Worm (Caenorhabditis elegans) whole organism, L4/young adult: Measurements from ENCODE around the gene K08A2.2.

Experiments
- W03F9.2 ChIP-seq: fragments of 150-350 bp; optimal IDR thresholded peaks from 2 replicates; lab custom pipeline; 2014; ENCODE audit warnings: missing biosample characterization, missing genetic modification characterization
- dao-5 ChIP-seq: sonication (generic microtip); optimal IDR thresholded peaks from 2 replicates; lab custom pipeline; 2016; ENCODE audit warnings: missing genotype, missing genetic modification characterization, moderate library complexity, missing compliant biosample characterization
- him-1 ChIP-seq: sonication (generic microtip); optimal IDR thresholded peaks from 2 replicates; lab custom pipeline; 2016; ENCODE audit warnings: missing genotype, missing genetic modification reagents, missing genetic modification characterization, missing compliant biosample characterization

The K08A2.2 gene

ce11 chrII:2997828-2998441 is 6.5 kb downstream of the K08A2.2 start:
- TF ChIP-seq dao-5 (tag; lab: Kevin White, UChicago) (no peak), him-1 (no peak), W03F9.2 (tag; lab: Kevin White, UChicago) (no peak)

- TF ChIP-seq dao-5 (tag; lab: Kevin White, UChicago) (no peak), him-1 (no peak), W03F9.2 (tag; lab: Kevin White, UChicago) (no peak)
Observed at ce11 chrII:3000535-3001264, 9.3 kb downstream of the K08A2.2 start, which contains the start of gene lido-9. Gene lido-9, plus strand, starts transcription at chrII:3000768.

DNA sequence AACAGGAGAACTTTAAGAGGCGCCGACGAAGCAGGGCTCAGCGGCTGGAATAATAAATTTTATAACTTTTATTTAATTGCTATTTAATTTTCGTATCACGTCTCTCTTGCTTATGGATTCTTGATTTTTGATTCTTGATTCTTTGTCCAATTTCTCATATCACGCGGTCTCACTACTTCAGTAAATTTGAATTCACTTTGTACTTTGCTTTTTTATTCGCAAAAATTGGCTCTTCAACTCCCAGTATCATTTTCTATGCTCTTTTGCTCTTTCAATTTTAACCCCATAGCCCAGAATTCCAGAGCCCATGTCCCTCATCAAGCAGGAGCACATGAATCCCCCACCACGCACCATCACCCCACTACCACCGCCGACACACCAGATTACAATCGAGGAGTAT is 10.8 kb downstream of the K08A2.2 start, which contains the start of gene lido-10:
lido-10 (plus strand) TSS at position 301 of the 400 bp plus-strand sequence.
- TF ChIP-seq dao-5 (tag; lab: Kevin White, UChicago) (no peak), him-1 (no peak), W03F9.2 (tag; lab: Kevin White, UChicago) (no peak)

- TF ChIP-seq dao-5 (tag; lab: Kevin White, UChicago) = no peak
- TF ChIP-seq him-1 = no peak
- no peak for TF ChIP-seq W03F9.2 (tag; lab: Kevin White, UChicago)
Observed at ce11 chrII:3003667-3004066, 12.3 kb downstream of the K08A2.2 start, which contains the start of gene lido-11. Gene lido-11, plus strand, starts transcription at chrII:3003967.

- TF ChIP-seq him-1 (no peak), dao-5 (tag; lab: Kevin White, UChicago) (no peak), W03F9.2 (tag; lab: Kevin White, UChicago) (no peak)
Observed at ce11 chrII:3005499-3005898, 14.1 kb downstream of the K08A2.2 start, which contains the start of gene lido-12. Gene lido-12, plus strand, starts transcription at chrII:3005799.

ce11 chrII:3008400-3008799 is 17.0 kb downstream of the K08A2.2 start, which contains the start of gene sdz-5:
Gene sdz-5, plus strand, starts transcription at chrII:3008700.
- TF ChIP-seq him-1 (no peak), dao-5 (tag; lab: Kevin White, UChicago) (no peak), W03F9.2 (tag; lab: Kevin White, UChicago) (no peak)

- TF ChIP-seq W03F9.2 (tag; lab: Kevin White, UChicago) (no peak), dao-5 (tag; lab: Kevin White, UChicago) (no peak), him-1 (no peak)
Observed at ce11 chrII:3012133-3012532, 20.7 kb downstream of the K08A2.2 start, which contains the start of gene C41H7.9. Gene C41H7.9, minus strand, starts transcription at chrII:3012233.

DNA sequence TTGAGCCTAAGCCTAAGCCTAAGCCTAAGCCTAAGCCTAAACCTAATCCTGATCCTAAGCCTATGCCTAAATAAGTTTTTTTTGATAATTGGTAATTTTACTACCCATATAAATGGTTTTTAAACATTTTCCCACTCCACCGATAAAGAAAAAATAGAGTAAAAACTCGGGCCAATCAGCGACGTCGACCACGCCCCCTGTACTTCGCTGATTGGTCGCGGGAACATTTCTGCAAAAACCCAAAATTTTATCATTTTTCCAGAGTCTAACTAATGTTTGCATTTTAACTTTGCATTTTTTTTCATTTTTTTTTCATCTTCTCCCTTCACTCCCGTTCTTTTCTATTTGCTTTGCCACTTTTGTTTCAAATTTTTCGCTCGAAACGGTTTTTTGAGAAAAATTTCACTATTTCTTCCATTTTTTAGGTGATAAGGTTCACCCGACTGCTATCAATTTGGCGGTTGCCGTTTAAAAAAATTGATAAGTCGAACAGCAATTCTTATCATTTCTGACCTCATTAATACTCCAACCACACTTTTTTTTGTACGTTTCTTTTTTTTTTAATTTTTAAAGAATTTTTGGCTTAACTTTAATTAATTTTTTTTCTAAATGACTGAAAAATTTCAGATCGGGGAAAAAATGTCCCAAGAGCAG is 22.9 kb downstream of the K08A2.2 start, which contains the start of gene C41H7.2:
C41H7.2 (plus strand) TSS at position 622 of the 654 bp plus-strand sequence.
- TF ChIP-seq dao-5 (tag; lab: Kevin White, UChicago) = no peak
- TF ChIP-seq W03F9.2 (tag; lab: Kevin White, UChicago) = no peak
- no peak for TF ChIP-seq him-1

DNA sequence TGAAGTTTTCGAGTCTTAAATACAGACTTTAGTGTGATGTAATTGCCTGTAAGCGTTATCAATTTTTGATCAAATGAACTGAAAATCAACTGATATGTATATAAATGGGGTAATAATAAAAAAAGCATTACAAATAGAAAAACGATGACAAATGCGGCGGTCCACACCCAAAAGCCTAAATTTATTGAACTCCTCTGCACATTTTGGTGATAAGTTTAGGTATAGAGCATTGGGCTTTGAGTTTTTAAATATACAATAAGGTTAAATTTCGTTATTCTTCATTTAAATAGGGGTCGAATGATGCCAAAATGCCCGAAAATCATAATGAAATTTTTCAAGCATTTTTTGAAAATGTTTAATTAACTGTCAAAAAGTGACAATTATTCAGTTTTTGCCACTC is 28.4 kb downstream of the K08A2.2 start, which contains the start of gene clec-3:
clec-3 (minus strand) TSS at position 101 of the 400 bp plus-strand sequence.
- TF ChIP-seq him-1 (no peak), dao-5 (tag; lab: Kevin White, UChicago) (no peak), W03F9.2 (tag; lab: Kevin White, UChicago) (no peak)

DNA sequence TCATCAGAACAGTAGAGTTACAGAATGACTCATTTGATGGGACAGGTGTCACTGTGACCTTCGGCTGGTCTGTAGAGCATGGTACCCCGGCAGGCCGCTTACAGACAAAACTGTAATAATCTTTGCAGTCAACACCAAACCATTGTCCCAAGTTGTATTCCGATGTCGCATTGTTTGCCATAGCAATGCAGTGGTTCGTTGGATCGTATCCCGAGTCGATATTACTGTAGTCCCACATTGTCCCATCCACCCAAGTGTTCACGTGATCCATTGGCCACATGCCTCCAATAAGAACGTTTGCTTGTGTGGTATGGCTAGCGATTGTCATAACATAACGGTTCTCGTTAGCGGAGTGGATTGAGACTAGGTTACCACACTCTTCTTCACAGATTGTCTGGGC is 29.5 kb downstream of the K08A2.2 start:
- no peak for TF ChIP-seq him-1
- TF ChIP-seq dao-5 (tag; lab: Kevin White, UChicago) = no peak
- TF ChIP-seq W03F9.2 (tag; lab: Kevin White, UChicago) = no peak

- TF ChIP-seq dao-5 (tag; lab: Kevin White, UChicago) (no peak), W03F9.2 (tag; lab: Kevin White, UChicago) (no peak)
Observed at ce11 chrII:3023381-3023935, 32.1 kb downstream of the K08A2.2 start, which contains the start of gene clec-2. Gene clec-2, minus strand, starts transcription at chrII:3023431.

- no peak for TF ChIP-seq dao-5 (tag; lab: Kevin White, UChicago)
- no peak for TF ChIP-seq him-1
- no peak for TF ChIP-seq W03F9.2 (tag; lab: Kevin White, UChicago)
Observed at ce11 chrII:3024655-3025054, 33.2 kb downstream of the K08A2.2 start.

- TF ChIP-seq dao-5 (tag; lab: Kevin White, UChicago) = no peak
- no peak for TF ChIP-seq W03F9.2 (tag; lab: Kevin White, UChicago)
- no peak for TF ChIP-seq him-1
Observed at ce11 chrII:3028264-3028663, 36.9 kb downstream of the K08A2.2 start.
